Fruit fly (Drosophila melanogaster): Measurements from ENCODE around the gene brk.
A peak's percentile ranks its signal among the peaks of the same experiment; 100 is the strongest.

The brk gene

DNA sequence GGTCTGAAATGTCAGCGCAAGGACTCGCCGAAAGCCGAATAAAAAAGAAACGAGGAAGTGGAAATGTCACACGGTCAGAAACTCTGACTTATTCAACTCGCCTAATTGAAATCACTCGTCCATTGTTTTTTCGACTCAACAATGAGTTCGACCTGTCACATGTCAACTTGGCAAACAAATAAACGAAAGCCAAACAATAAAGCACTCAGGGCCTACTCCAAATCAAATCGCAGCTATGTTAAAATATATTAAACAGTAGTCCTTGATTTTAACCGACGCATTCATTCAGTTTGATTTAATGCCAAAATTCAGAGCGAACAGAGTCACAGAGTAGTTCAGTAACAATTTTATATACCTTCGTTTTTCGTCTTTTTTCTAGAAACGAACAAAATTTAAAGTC lies 41.1 kb upstream of the brk start, which contains the start of gene CG1958:
TSS of gene CG1958 (plus strand) at position 301 of the 400 bp plus-strand sequence.
- no peak for TF ChIP-seq Eip75B (GFP tag; optimal IDR thresholded peaks at IDR 0.05)
- TF ChIP-seq OdsH (GFP tag; optimal IDR thresholded peaks at IDR 0.05): no peak
- no peak for TF ChIP-seq Hr39 (GFP tag; optimal IDR thresholded peaks at IDR 0.05)
- TF ChIP-seq CG32006 (GFP tag; optimal IDR thresholded peaks at IDR 0.05): no peak
- TF ChIP-seq CG3919 (GFP tag; optimal IDR thresholded peaks at IDR 0.05): no peak
- no peak for TF ChIP-seq Met (GFP tag; optimal IDR thresholded peaks at IDR 0.05)
- no peak for TF ChIP-seq ss (GFP tag; optimal IDR thresholded peaks at IDR 0.05)
- TF ChIP-seq Sox14 (GFP tag; optimal IDR thresholded peaks at IDR 0.05): no peak

DNA sequence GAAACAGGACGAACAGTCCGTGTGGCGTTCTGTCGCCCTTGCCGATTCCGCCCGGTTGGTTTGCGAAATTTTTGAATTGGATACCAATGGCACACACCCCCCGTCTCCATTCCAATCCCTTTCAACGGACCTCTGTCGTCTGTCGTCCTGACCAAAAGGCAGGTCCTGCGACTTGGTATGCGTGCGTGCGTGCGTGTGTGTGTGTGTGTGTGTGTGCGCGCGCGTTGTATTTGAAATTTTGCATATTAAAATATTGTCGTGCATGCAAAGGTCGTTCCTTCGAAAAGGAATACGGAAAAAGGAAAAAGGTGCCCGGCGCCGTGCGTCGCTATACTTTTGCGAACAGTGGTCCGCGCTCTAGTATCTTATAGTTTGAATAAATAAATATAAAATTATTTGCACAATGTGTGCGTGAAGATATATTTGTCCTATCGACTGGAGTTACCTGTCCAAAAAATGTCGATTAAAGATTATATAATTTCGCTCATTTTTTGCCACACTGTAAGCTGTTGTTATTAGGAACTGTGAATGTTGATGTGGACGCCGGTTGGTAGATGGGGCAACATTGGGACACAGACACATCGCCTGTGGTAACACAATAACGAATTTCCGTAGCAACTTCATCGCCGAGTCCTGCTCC lies 36.2 kb upstream of the brk start:
- TF ChIP-seq CG11762 (GFP tag; optimal IDR thresholded peaks at IDR 0.05; ENCODE audit: insufficient read depth): no peak
- TF ChIP-seq svp (GFP tag): peak; percentile 30

dm6 chrX:7277038-7277437 lies 30.7 kb upstream of the brk start:
- TF ChIP-seq svp (GFP tag) (peak; percentile 63), Sox14 (GFP tag; optimal IDR thresholded peaks at IDR 0.05) (no peak), Blimp-1 (GFP tag; optimal IDR thresholded peaks at IDR 0.05) (no peak), CG15336 (GFP tag; IDR thresholded peaks at IDR 0.05) (no peak), fkh (GFP tag; optimal IDR thresholded peaks at IDR 0.05) (peak; percentile 82), Lpt (GFP tag; optimal IDR thresholded peaks at IDR 0.05) (no peak), Eip78C (GFP tag) (peak; percentile 31)

DNA sequence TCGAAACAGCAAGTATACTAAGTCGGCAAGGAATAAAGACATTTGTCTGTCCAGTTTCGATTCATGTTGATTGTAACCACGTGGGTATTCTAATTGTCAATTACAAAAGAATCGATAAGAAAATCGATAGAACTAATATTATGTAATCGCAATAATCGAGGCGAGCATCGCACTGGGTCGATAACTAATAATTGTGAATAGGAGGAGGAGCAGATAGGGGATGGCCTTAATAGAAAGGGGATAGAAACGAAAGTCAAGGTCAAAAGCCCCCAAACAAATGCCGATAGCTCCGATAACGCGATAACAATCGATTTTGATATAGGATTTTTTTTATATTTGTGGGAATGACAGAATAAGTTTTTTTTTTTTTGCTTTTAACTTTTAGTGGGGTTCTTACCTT lies 22.8 kb upstream of the brk start:
- TF ChIP-seq net (GFP tag; optimal IDR thresholded peaks at IDR 0.05) (no peak), topi (GFP tag; optimal IDR thresholded peaks at IDR 0.05) (no peak), Met (GFP tag; optimal IDR thresholded peaks at IDR 0.05) (no peak), Gug (GFP tag; IDR thresholded peaks at IDR 0.05) (no peak), Sox102F (GFP tag; optimal IDR thresholded peaks at IDR 0.05) (no peak), CG1621 (tag; optimal IDR thresholded peaks at IDR 0.05) (no peak), Smox (GFP tag; optimal IDR thresholded peaks at IDR 0.05) (no peak), CG8319 (GFP tag; optimal IDR thresholded peaks at IDR 0.05) (no peak), CG6808 (GFP tag; optimal IDR thresholded peaks at IDR 0.05) (no peak), lz (GFP tag; optimal IDR thresholded peaks at IDR 0.05) (no peak), achi (GFP tag; optimal IDR thresholded peaks at IDR 0.05) (no peak)

DNA sequence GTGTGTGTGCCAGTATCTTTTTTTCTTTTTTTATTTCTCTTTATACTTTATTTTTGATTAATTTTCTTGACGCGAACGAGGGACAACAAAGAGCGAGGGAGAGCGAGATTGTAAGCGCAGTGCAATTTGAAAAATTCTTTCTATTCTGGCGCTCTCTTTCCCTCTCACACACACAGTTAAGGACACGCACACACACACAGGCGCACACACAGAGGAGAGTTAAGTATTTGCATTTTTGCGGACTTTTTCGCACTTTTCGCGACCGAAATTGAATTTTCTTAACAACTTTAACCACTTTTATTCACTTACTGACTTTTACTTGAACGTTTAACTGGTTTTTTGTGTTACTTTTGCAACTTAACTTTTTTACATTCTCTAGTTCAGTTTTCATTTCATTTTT lies 22.3 kb upstream of the brk start:
- no peak for TF ChIP-seq dac (GFP tag; optimal IDR thresholded peaks at IDR 0.05)
- 0 out of 3 replicates have a peak, but pooled peaks have one; percentile 12 for TF ChIP-seq CG8119 (GFP tag; IDR thresholded peaks at IDR 0.05)

- TF ChIP-seq Sox14 (GFP tag; optimal IDR thresholded peaks at IDR 0.05): no peak
- TF ChIP-seq fkh (GFP tag; optimal IDR thresholded peaks at IDR 0.05): peak; percentile 100
- no peak for TF ChIP-seq CG6792 (GFP tag; optimal IDR thresholded peaks at IDR 0.05)
- TF ChIP-seq Blimp-1 (GFP tag; optimal IDR thresholded peaks at IDR 0.05): no peak
- TF ChIP-seq Smox (GFP tag; optimal IDR thresholded peaks at IDR 0.05): peak; percentile 56
- peak; percentile 15 for TF ChIP-seq acj6 (GFP tag; optimal IDR thresholded peaks at IDR 0.05)
- TF ChIP-seq fd85E (GFP tag; optimal IDR thresholded peaks at IDR 0.05): no peak
- TF ChIP-seq pdm3 (GFP tag; optimal IDR thresholded peaks at IDR 0.05): peak; percentile 41
- TF ChIP-seq achi (GFP tag; optimal IDR thresholded peaks at IDR 0.05): no peak
- TF ChIP-seq CG11902 (GFP tag; optimal IDR thresholded peaks at IDR 0.05): peak; percentile 6
- peak; percentile 42 for TF ChIP-seq cyc (GFP tag; optimal IDR thresholded peaks at IDR 0.05)
- TF ChIP-seq CG32006 (GFP tag; optimal IDR thresholded peaks at IDR 0.05): no peak
- no peak for TF ChIP-seq dsx (GFP tag; optimal IDR thresholded peaks at IDR 0.05; ENCODE audit: poor library complexity, severe bottlenecking)
- no peak for TF ChIP-seq net (GFP tag; optimal IDR thresholded peaks at IDR 0.05)
- TF ChIP-seq esn (GFP tag; optimal IDR thresholded peaks at IDR 0.05): peak; percentile 35
- no peak for TF ChIP-seq fd59A (GFP tag; optimal IDR thresholded peaks at IDR 0.05)
- TF ChIP-seq CG11762 (GFP tag; optimal IDR thresholded peaks at IDR 0.05; ENCODE audit: insufficient read depth): no peak
- TF ChIP-seq Ets21C (GFP tag; optimal IDR thresholded peaks at IDR 0.05): peak; percentile 6
- TF ChIP-seq Met (GFP tag; optimal IDR thresholded peaks at IDR 0.05): peak; percentile 7
- peak; percentile 83 for TF ChIP-seq svp (GFP tag)
- TF ChIP-seq OdsH (GFP tag; optimal IDR thresholded peaks at IDR 0.05): peak; percentile 42
- TF ChIP-seq CG34406 (GFP tag; optimal IDR thresholded peaks at IDR 0.05): peak; percentile 19
Measured at dm6 chrX:7285995-7286985, 21.4 kb upstream of the brk start, which contains the start of gene CG2059. CG2059 (plus strand) TSS chrX:7286358.

Data from whole organism, prepupa.